Worm (Caenorhabditis elegans) whole organism, L4/young adult: ENCODE results near the gene C06C6.9.

Source experiments
- W03F9.2 ChIP-seq: fragments of 150-350 bp; optimal IDR thresholded peaks from 2 replicates; lab custom pipeline; 2014; ENCODE audit warnings: missing biosample characterization, missing genetic modification characterization
- dao-5 ChIP-seq: sonication (generic microtip); optimal IDR thresholded peaks from 2 replicates; lab custom pipeline; 2016; ENCODE audit warnings: missing genotype, missing genetic modification characterization, moderate library complexity, missing compliant biosample characterization
- him-1 ChIP-seq: sonication (generic microtip); optimal IDR thresholded peaks from 2 replicates; lab custom pipeline; 2016; ENCODE audit warnings: missing genotype, missing genetic modification reagents, missing genetic modification characterization, missing compliant biosample characterization

Gene C06C6.9

DNA sequence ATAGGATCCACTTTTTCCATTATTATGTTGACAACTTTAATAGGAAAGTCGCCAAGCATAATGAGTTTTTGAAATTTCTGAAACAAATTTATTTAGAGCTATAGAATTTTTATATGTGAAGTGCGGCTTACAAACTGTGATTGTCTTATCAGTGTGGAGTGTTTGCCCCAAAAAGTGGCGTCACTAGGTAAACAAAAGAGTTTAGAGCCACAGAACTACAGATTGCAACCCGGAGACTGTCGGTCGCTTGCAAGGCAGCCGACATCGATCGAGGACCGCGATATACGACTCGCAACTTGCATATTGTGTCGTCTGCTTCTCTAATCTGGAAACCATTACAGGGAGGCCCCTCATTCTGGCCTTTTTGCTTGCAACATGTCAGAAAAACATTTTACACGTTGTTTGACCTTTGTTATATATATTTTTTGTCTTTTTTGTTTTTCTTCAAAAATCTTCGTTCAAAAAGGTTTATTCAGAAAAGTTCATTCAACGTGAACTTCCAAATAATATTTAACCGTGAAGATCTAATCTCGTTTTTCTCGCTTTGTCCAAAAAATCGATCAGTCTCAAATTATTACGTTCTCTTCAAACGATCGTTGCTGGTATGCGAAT, 13.7 kb downstream of the C06C6.9 start, which contains the start of the genes fbxa-99 and F36G9.13:
fbxa-99 (minus strand) TSS at position 122 of the 612 bp plus-strand sequence.
F36G9.13 (plus strand) TSS at position 562 of the 612 bp plus-strand sequence.
- TF ChIP-seq him-1 (tag; lab: Kevin White, UChicago) (no peak), W03F9.2 (tag; lab: Kevin White, UChicago) (no peak), dao-5 (no peak)

DNA sequence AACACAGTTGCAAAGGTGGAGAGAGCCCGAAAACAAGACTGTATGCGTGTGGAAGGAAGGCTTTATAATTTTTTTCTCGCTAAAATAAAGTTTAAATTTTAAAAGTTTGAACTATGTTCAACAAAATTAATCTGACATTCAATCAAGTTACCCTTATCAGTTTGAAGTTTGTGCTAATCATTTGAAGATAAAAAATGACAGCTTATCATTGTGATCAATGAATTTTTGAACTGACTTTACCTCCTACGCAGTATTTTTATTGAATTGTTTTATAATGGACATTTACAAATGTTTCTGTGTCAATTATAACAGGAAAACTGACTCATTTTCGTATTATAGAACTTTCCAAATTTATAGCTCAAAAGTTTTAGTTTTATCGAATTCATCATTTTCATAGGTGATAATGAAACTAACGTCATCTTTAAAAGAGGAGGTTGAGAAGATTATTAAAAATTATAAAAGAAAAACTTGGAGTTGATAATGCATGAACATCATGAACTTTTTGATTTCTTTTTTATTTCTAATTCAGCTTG, 18.3 kb downstream of the C06C6.9 start, which contains the start of gene oac-20:
oac-20 (plus strand) TSS at position 483 of the 533 bp plus-strand sequence.
- TF ChIP-seq dao-5 (no peak), him-1 (tag; lab: Kevin White, UChicago) (no peak), W03F9.2 (tag; lab: Kevin White, UChicago) (no peak)

DNA sequence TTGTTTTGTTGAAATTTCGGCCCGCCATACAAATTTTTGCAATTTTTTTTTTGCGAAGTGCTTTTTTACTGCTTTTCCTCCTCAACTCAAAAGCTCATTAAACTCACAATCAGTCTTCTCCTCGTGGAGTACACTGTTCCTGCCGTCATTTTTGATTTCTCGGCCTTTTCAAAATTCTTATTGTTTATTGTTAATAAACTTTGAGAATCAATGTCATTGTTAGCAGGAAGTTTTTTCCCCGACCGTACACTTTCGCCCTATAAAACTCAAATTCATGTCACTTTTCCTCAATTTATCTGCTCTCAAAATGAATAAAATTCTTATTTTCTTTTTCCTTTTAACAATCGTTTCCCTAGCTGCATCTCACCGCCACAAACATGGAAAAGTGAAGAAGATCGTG, 20.7 kb downstream of the C06C6.9 start, which contains the start of gene clec-232:
clec-232 (plus strand) TSS at position 301 of the 400 bp plus-strand sequence.
- TF ChIP-seq W03F9.2 (tag; lab: Kevin White, UChicago), result no peak

DNA sequence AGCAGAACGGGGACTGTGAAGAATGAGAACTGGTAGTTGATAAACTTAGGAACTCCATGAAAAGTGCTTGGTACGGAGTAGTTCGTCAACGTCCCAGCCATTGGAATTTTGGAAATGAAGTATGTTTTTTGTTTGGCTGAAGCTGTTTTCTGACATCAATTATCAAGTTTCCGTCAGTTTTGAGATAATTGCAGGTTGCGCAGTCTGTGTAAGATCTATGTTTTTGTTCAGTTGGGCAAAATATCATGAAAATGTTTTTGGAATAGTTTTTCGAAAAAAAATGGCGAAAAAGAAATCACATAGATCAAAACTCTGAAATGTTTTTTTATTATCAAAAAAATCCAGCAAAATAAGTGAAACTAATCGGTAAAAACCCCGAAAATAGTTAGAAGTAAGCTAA, 21.7 kb downstream of the C06C6.9 start, which contains the start of gene sru-22:
sru-22 (minus strand) TSS at position 101 of the 400 bp plus-strand sequence.
- TF ChIP-seq him-1 (tag; lab: Kevin White, UChicago) (no peak), dao-5 (no peak), W03F9.2 (tag; lab: Kevin White, UChicago) (no peak)

DNA sequence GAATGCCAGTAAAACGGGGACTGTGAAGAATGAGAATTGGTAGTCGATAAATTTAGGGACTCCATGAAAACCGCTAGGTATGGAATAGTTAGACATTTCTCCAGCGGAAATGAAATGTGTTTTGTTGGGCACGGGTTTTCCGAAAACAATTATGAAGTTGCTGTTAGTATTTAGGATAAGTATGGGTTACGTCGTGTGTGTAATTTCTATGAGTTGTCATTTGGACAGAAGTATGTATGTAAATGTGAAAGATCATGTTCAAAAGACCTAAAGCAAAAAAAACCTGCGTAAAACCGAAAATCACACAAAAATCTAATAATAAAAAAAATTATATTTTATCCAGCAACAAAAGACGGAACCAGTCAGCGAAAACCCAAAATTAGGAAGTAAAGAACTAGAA, 24.1 kb downstream of the C06C6.9 start, which contains the start of gene sru-23:
sru-23 (minus strand) TSS at position 101 of the 400 bp plus-strand sequence.
- TF ChIP-seq dao-5 (no peak), him-1 (tag; lab: Kevin White, UChicago) (no peak), W03F9.2 (tag; lab: Kevin White, UChicago) (no peak)

DNA sequence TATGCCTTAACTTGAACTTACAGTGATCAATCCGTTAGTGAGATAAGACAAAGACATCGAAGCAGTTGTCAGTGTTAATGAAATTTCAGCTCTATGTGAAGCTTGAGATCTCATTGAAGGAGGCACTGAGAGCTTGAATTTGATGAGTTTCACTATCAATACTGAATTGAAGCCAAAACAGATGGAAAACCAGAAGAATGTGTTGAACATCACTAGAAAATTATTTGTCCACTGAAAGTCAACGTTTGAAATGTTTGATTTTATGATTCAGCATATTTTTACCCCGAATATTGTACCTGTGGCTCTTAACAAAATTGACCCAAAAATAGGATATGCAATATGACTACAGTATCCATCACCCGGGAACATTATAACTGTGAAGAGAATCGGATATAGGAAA, 25.7 kb downstream of the C06C6.9 start:
- TF ChIP-seq him-1 (tag; lab: Kevin White, UChicago), result no peak
- no peak for TF ChIP-seq dao-5
- TF ChIP-seq W03F9.2 (tag; lab: Kevin White, UChicago), result no peak

DNA sequence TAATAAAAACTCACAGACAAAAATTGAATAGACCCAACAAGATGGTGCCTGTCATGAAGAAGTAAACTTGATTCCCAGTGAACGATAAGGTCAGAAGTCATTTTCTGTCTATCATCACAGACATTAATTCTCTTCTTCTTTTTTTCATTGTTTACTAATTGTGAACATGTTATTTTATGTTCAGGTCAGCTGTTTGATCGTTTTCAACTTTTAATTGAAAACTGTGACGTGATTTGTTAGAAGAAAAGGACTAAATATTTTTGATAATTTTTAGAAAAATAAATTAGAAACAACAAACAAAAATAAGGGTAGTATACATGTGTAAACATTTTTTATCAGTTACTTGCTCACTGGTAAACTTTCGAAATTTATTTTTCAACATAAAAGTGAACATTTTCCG, 26.9 kb downstream of the C06C6.9 start, which contains the start of gene F36G9.7:
F36G9.7 (minus strand) TSS at position 101 of the 400 bp plus-strand sequence.
- TF ChIP-seq W03F9.2 (tag; lab: Kevin White, UChicago), result no peak
- TF ChIP-seq him-1 (tag; lab: Kevin White, UChicago), result no peak
- no peak for TF ChIP-seq dao-5

DNA sequence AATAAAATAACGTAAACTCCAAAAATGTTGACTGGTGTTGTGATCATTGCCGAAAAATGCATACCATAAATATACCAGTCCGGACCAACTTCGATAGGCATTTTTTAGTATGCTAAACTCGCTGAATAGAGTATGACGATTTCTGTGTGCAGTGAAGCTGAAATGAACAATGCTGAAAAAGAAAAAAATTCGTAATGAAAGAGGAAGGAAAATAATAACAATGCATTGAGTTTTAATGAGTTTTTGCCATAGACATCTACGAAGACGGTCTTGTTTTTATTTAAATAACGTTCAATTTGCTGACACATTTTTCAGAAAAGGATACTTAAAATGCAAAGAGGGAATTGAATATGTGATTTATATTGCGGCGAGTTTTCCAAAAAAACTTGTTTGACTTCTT, 29.0 kb downstream of the C06C6.9 start, which contains the start of gene sri-1:
sri-1 (minus strand) TSS at position 101 of the 400 bp plus-strand sequence.
- TF ChIP-seq dao-5 (no peak), him-1 (tag; lab: Kevin White, UChicago) (no peak), W03F9.2 (tag; lab: Kevin White, UChicago) (no peak)

DNA sequence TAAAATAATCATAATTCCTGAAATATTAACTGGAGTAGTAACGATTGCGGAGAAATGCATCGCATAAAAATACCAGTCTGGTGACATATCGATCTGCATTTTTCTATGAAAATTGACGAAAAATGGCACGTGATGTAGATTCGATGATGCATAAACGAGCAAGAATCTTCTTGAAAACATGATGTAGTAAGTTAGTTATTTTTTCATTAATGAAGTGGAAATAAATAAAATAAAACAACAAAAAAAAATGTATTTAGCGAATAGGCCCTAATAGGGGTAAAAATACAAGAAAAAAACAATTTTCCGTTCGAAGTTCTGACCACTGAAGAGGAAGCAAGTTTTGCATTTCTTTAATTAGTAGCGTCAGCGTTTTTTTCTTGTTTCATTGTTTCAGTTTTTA, 31.4 kb downstream of the C06C6.9 start, which contains the start of gene sri-2:
sri-2 (minus strand) TSS at position 101 of the 400 bp plus-strand sequence.
- TF ChIP-seq W03F9.2 (tag; lab: Kevin White, UChicago), result no peak
- TF ChIP-seq dao-5, result no peak
- TF ChIP-seq him-1 (tag; lab: Kevin White, UChicago), result no peak

DNA sequence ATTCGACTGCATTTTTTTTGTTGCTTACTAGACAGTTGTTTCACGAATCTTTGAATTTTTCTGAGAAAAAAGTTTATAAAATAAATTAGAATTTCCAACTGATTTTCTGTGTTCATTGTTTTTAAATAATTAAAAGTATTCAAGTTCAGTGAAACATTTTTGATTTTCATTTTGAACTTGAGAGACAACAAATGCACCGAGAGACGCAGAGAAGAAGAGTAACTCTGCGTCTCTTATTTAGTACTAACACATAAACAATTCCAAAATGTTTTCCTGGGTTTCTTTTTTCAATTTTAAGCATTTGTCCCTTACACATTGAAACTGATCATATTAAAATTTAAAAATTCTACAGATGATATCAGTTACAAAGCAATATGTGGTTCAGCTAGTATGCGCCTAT, 37.1 kb downstream of the C06C6.9 start:
- TF ChIP-seq him-1 (tag; lab: Kevin White, UChicago), result no peak
- TF ChIP-seq W03F9.2 (tag; lab: Kevin White, UChicago), result no peak
- no peak for TF ChIP-seq dao-5

DNA sequence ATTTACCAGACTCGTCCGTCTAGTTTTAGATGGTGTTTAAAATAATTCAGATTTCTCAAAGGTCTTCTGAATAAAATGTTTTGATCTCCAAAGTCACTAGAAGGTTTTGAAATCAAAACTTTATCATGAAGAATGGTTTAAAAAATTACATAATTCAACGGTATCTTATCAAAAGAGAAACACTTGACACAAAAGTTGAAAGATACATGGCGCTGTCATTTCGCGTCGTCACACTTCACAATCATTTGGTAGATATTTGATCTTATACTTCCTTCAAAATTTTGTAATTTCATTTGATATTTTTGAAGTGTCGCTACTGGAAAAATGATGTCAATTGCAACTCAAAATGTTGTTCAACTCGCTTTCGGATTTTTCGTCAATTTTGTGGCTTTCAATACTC, 39.5 kb downstream of the C06C6.9 start, which contains the start of gene F36G9.3:
F36G9.3 (plus strand) TSS at position 301 of the 400 bp plus-strand sequence.
- no peak for TF ChIP-seq dao-5
- no peak for TF ChIP-seq him-1 (tag; lab: Kevin White, UChicago)
- TF ChIP-seq W03F9.2 (tag; lab: Kevin White, UChicago), result no peak

DNA sequence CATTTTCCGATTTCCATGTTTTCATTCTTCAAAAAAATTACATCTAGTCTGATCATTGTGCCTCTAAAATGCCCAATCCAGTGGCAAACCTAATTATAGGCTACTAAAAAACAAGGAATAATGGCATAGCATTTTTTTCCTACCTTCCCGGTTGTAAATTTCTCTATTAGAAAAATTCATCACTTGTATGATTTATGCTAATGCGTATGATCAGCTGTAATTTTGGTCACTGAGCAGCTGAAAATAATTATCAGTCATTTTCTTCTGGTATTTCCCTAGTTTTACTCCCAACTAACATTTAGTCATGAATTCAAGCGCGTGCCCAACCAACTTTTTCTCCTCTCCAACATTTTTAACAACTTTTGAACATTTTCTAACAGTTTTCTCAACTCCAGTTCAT, 41.1 kb downstream of the C06C6.9 start, which contains the start of gene srh-186:
srh-186 (plus strand) TSS at position 301 of the 400 bp plus-strand sequence.
- TF ChIP-seq him-1 (tag; lab: Kevin White, UChicago) (no peak), W03F9.2 (tag; lab: Kevin White, UChicago) (no peak), dao-5 (no peak)

DNA sequence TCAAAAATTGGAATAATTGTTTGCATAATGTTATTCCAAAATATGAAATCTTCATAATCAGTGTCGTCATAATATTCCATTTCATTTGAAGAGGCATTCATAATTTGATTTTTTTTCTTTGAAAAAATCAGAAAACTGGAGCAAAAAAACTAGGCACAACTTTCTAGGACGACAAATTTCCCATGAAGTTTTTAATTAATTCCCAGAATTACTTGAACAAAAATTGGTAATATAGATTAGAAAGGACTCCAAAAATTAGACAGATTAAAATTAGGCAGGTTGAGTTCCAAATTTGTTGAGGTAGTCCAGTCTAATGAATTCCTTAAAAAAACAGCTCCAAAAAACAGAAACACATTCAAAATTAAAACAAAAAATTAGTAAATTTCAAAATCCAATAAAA, 41.6 kb downstream of the C06C6.9 start, which contains the start of gene srw-57:
srw-57 (minus strand) TSS at position 101 of the 400 bp plus-strand sequence.
- no peak for TF ChIP-seq W03F9.2 (tag; lab: Kevin White, UChicago)
- no peak for TF ChIP-seq dao-5
- no peak for TF ChIP-seq him-1 (tag; lab: Kevin White, UChicago)

DNA sequence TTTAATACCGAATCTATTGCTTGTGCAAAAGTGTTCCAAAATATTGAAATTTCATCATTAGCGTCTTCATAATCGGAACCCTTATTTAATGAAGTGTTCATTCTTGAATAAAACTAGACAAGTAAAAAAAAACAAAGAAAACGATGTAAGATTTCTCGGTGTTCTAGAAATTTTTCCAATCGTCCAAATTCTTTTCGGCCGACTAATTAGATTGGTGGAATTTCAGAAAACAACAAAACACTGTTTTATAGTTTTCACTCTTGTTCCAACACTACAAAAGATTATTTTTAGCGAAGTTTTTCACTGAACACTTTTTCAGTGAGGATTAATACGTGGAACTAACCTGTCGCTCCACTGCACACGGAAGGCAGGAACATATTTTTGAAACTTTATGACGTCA, 43.8 kb downstream of the C06C6.9 start, which contains the start of gene srw-56:
srw-56 (minus strand) TSS at position 101 of the 400 bp plus-strand sequence.
- TF ChIP-seq W03F9.2 (tag; lab: Kevin White, UChicago) (no peak), him-1 (tag; lab: Kevin White, UChicago) (no peak), dao-5 (no peak)
